Fruit fly (Drosophila melanogaster) S2 (cell line): ENCODE results near the gene vret.
A peak's percentile ranks its signal among the peaks of the same experiment; 100 is the strongest.

Experiments
- CG8478 ChIP-seq: fragments of >200 bp; optimal IDR thresholded peaks from 2 replicates; lab custom pipeline; 2018
- CTCF ChIP-seq, 2 experiments: fragments of >200 bp; optimal IDR thresholded peaks; 2 replicates each; lab custom pipeline; 2018

dm6 chr3R:22793953-22794352 is 48.6 kb upstream of the vret start:
- TF ChIP-seq CG8478 (lab: Kevin White, UChicago) (no peak), CTCF (optimal IDR thresholded peaks at IDR 0.05; lab: Kevin White, UChicago) (peak; percentile 56 to 78)
